Worm (Caenorhabditis elegans) whole organism, L4 larva: ENCODE results near the gene C02E7.6.

Experiments used
- F10B5.3 ChIP-seq: sonication (generic microtip); optimal IDR thresholded peaks from 2 replicates; lab custom pipeline; 2016; ENCODE audit warnings: mild to moderate bottlenecking, missing genetic modification characterization, missing compliant biosample characterization
- F26F4.8 ChIP-seq: fragments of 200-800 bp; sonication (Bioruptor generic); conservative IDR thresholded peaks from 2 replicates; pipeline ENCODE4 v1.3.6; 2022; ENCODE audit warnings: missing genetic modification characterization, missing compliant biosample characterization
- F44E2.7 ChIP-seq: fragments of 200-800 bp; sonication (Bioruptor generic); IDR thresholded peaks from 2 replicates; pipeline ENCODE4 v2.1.2; 2022; ENCODE audit warnings: missing genetic modification characterization, missing compliant biosample characterization
- F49E8.2 ChIP-seq: sonication (generic microtip); optimal IDR thresholded peaks from 2 replicates; lab custom pipeline; 2016; ENCODE audit warnings: missing compliant biosample characterization, mild to moderate bottlenecking, missing genetic modification characterization, borderline replicate concordance
- Y5F2A.4 ChIP-seq: fragments of 200-800 bp; sonication (Bioruptor generic); optimal IDR thresholded peaks from 2 replicates; lab custom pipeline; 2018; ENCODE audit warnings: mild to moderate bottlenecking, missing genetic modification characterization, missing compliant biosample characterization
- ZK337.2 ChIP-seq: fragments of 200-800 bp; sonication (Bioruptor generic); IDR thresholded peaks from 2 replicates; pipeline ENCODE4 v1.3.6; 2022; ENCODE audit warnings: missing genetic modification reagents, missing genetic modification characterization, missing compliant biosample characterization
- aha-1 ChIP-seq: fragments of 150-350 bp; peaks from one replicate; lab custom pipeline; 2014; ENCODE audit warnings: missing biosample characterization, missing genetic modification characterization
- aly-2 ChIP-seq: sonication (generic microtip); optimal IDR thresholded peaks from 2 replicates; lab custom pipeline; 2018; ENCODE audit warnings: missing biosample characterization, missing genetic modification characterization
- ama-1 ChIP-seq: fragments of 150-350 bp; optimal IDR thresholded peaks from 2 replicates; lab custom pipeline; 2014; ENCODE audit warnings: inconsistent platforms, mixed read lengths
- ceh-28 ChIP-seq: fragments of 150-350 bp; optimal IDR thresholded peaks from 2 replicates; lab custom pipeline; 2014; ENCODE audit warnings: missing biosample characterization, missing genetic modification reagents, missing genetic modification characterization
- ceh-44 ChIP-seq: fragments of 200-800 bp; sonication (Bioruptor generic); IDR thresholded peaks from 2 replicates; pipeline ENCODE4 v1.3.6; 2022; ENCODE audit warnings: missing genetic modification reagents, missing genetic modification characterization, missing compliant biosample characterization
- ceh-62 ChIP-seq: sonication (generic microtip); optimal IDR thresholded peaks from 2 replicates; lab custom pipeline; 2017; ENCODE audit warnings: missing biosample characterization, missing genetic modification characterization
- ces-1 ChIP-seq: fragments of 150-350 bp; sonication (generic microtip); optimal IDR thresholded peaks from 4 replicates; lab custom pipeline; 2014; ENCODE audit warnings: missing biosample characterization, missing genetic modification reagents, missing genetic modification characterization
- cey-2 ChIP-seq: sonication (generic microtip); optimal IDR thresholded peaks from 3 replicates; lab custom pipeline; 2017; ENCODE audit warnings: missing genetic modification characterization, mild to moderate bottlenecking, missing compliant biosample characterization, antibody characterized with exemption, borderline replicate concordance; ENCODE audit not compliant: insufficient read depth
- ctbp-1 ChIP-seq: fragments of 200-800 bp; sonication (Bioruptor generic); IDR thresholded peaks from 2 replicates; pipeline ENCODE4 v1.3.6; 2022; ENCODE audit warnings: missing genetic modification reagents, missing genetic modification characterization, missing compliant biosample characterization
- daf-12 ChIP-seq: fragments of 150-350 bp; optimal IDR thresholded peaks from 2 replicates; lab custom pipeline; 2014; ENCODE audit warnings: missing biosample characterization, missing genetic modification reagents, missing genetic modification characterization
- daf-16 ChIP-seq, 3 experiments: sonication (generic microtip); optimal IDR thresholded peaks; 2 replicates each; lab custom pipeline; 2016 to 2017; ENCODE audit warnings: missing genetic modification characterization in 3 of 3, missing genetic modification reagents in 3 of 3, mild to moderate bottlenecking in 2 of 3, missing compliant biosample characterization in 2 of 3, missing biosample characterization in 1 of 3, moderate library complexity in 1 of 3
- daf-19 ChIP-seq: fragments of 200-800 bp; sonication (Bioruptor generic); conservative IDR thresholded peaks from 2 replicates; pipeline ENCODE4 v1.3.6; 2022; ENCODE audit warnings: missing genetic modification characterization, missing compliant biosample characterization
- daf-8 ChIP-seq: fragments of 200-800 bp; sonication (Bioruptor generic); IDR thresholded peaks from 2 replicates; pipeline ENCODE4 v1.3.6; 2022; ENCODE audit warnings: missing genetic modification characterization, missing compliant biosample characterization
- dmd-9 ChIP-seq: fragments of 200-800 bp; sonication (Bioruptor generic); IDR thresholded peaks from 2 replicates; pipeline ENCODE4 v1.3.6; 2022; ENCODE audit warnings: missing genetic modification reagents, missing genetic modification characterization, missing compliant biosample characterization
- fos-1 ChIP-seq: fragments of 150-350 bp; optimal IDR thresholded peaks from 2 replicates; lab custom pipeline; 2014; ENCODE audit warnings: missing biosample characterization, missing genetic modification characterization
- gei-8 ChIP-seq: fragments of 200-800 bp; sonication (Bioruptor generic); optimal IDR thresholded peaks from 2 replicates; lab custom pipeline; 2018; ENCODE audit warnings: mild to moderate bottlenecking, missing genetic modification characterization, missing compliant biosample characterization
- hif-1 ChIP-seq, 2 experiments: sonication (generic microtip); optimal IDR thresholded peaks; 2 replicates each; lab custom pipeline; 2016 to 2017; ENCODE audit warnings: missing compliant biosample characterization in 2 of 2, missing genetic modification characterization in 2 of 2, missing genetic modification reagents in 2 of 2, missing genotype in 2 of 2, mild to moderate bottlenecking in 1 of 2
- hlh-11 ChIP-seq: fragments of 200-800 bp; sonication (Bioruptor generic); optimal IDR thresholded peaks from 2 replicates; lab custom pipeline; 2018; ENCODE audit warnings: mild to moderate bottlenecking, missing genetic modification characterization, missing compliant biosample characterization
- hlh-30 ChIP-seq: sonication (generic microtip); optimal IDR thresholded peaks from 2 replicates; lab custom pipeline; 2017; ENCODE audit warnings: antibody characterized with exemption, mild to moderate bottlenecking, missing genetic modification characterization, missing compliant biosample characterization; ENCODE audit not compliant: insufficient read depth
- hmg-1.1 ChIP-seq: fragments of 200-800 bp; sonication (Bioruptor generic); IDR thresholded peaks from 2 replicates; pipeline ENCODE4 v1.3.6; 2022; ENCODE audit warnings: missing genetic modification reagents, missing genetic modification characterization, missing compliant biosample characterization
- jun-1 ChIP-seq: fragments of 150-350 bp; optimal IDR thresholded peaks from 2 replicates; lab custom pipeline; 2014; ENCODE audit warnings: missing biosample characterization, missing genetic modification reagents, missing genetic modification characterization
- lin-13 ChIP-seq: fragments of 150-350 bp; optimal IDR thresholded peaks from 2 replicates; lab custom pipeline; 2014; ENCODE audit warnings: missing biosample characterization, missing genetic modification reagents, missing genetic modification characterization
- lin-29 ChIP-seq: fragments of 200-800 bp; sonication (Bioruptor generic); IDR thresholded peaks from 2 replicates; pipeline ENCODE4 v1.3.6; 2022; ENCODE audit warnings: missing genetic modification reagents, missing genetic modification characterization, missing compliant biosample characterization
- lin-38 ChIP-seq: fragments of 200-800 bp; sonication (Bioruptor generic); IDR thresholded peaks from 2 replicates; pipeline ENCODE4 v1.3.6; 2022; ENCODE audit warnings: missing genetic modification reagents, missing genetic modification characterization, missing compliant biosample characterization
- madf-5 ChIP-seq, 2 experiments: fragments of 200-800 bp; sonication (Bioruptor generic); IDR thresholded peaks; 2 replicates each; pipeline ENCODE4 v1.3.6; 2022; ENCODE audit warnings: missing compliant biosample characterization in 2 of 2, missing genetic modification characterization in 2 of 2
- mdl-1 ChIP-seq, 2 experiments: fragments of 150-350 bp in 1 of 2; sonication (generic microtip) in 1 of 2; optimal IDR thresholded peaks; 2 replicates each; lab custom pipeline; 2014 to 2017; ENCODE audit warnings: missing biosample characterization in 2 of 2, missing genetic modification characterization in 2 of 2
- mdt-29 ChIP-seq: fragments of 200-800 bp; sonication (Bioruptor generic); IDR thresholded peaks from 2 replicates; pipeline ENCODE4 v1.3.6; 2022; ENCODE audit warnings: missing genetic modification reagents, missing genetic modification characterization, missing compliant biosample characterization
- nhr-11 ChIP-seq: fragments of 150-350 bp; optimal IDR thresholded peaks from 2 replicates; lab custom pipeline; 2014; ENCODE audit warnings: missing biosample characterization, missing genetic modification characterization
- nhr-111 ChIP-seq: fragments of 200-800 bp; sonication (Bioruptor generic); optimal IDR thresholded peaks from 2 replicates; lab custom pipeline; 2018; ENCODE audit warnings: mild to moderate bottlenecking, missing genetic modification characterization, missing compliant biosample characterization
- nhr-41 ChIP-seq: fragments of 200-800 bp; sonication (Bioruptor generic); IDR thresholded peaks from 2 replicates; pipeline ENCODE4 v1.3.6; 2022; ENCODE audit warnings: missing genetic modification reagents, missing genetic modification characterization, missing compliant biosample characterization
- nhr-42 ChIP-seq: fragments of 200-800 bp; sonication (Bioruptor generic); IDR thresholded peaks from 2 replicates; pipeline ENCODE4 v1.3.6; 2022; ENCODE audit warnings: missing genetic modification characterization, missing compliant biosample characterization
- php-3 ChIP-seq: fragments of 200-800 bp; sonication (Bioruptor generic); IDR thresholded peaks from 2 replicates; pipeline ENCODE4 v1.3.6; 2022; ENCODE audit warnings: missing genetic modification reagents, missing genetic modification characterization, missing compliant biosample characterization
- snpc-4 ChIP-seq: fragments of 150-350 bp; optimal IDR thresholded peaks from 2 replicates; lab custom pipeline; 2014; ENCODE audit warnings: missing biosample characterization, missing genetic modification characterization
- spr-1 ChIP-seq: sonication (generic microtip); optimal IDR thresholded peaks from 2 replicates; lab custom pipeline; 2016; ENCODE audit warnings: mild to moderate bottlenecking, missing genetic modification characterization, missing compliant biosample characterization
- tag-97 ChIP-seq: fragments of 200-800 bp; sonication (Bioruptor generic); IDR thresholded peaks from 2 replicates; pipeline ENCODE4 v1.3.6; 2022; ENCODE audit warnings: missing genetic modification characterization, missing compliant biosample characterization
- tra-1 ChIP-seq: fragments of 200-800 bp; sonication (Bioruptor generic); IDR thresholded peaks from 2 replicates; pipeline ENCODE4 v1.3.6; 2022; ENCODE audit warnings: missing genetic modification reagents, missing genetic modification characterization, missing compliant biosample characterization
- unc-130 ChIP-seq: sonication (generic microtip); optimal IDR thresholded peaks from 2 replicates; lab custom pipeline; 2016; ENCODE audit warnings: missing genetic modification reagents, missing genetic modification characterization, missing compliant biosample characterization
- ztf-7 ChIP-seq: fragments of 150-350 bp; optimal IDR thresholded peaks from 2 replicates; lab custom pipeline; 2014; ENCODE audit warnings: missing biosample characterization, missing genetic modification characterization

Gene C02E7.6

ce11 chrV:4871992-4872391 lies 47.0 kb upstream of the C02E7.6 start, which contains the start of gene srd-33:
srd-33 (plus strand) TSS chrV:4872292.
- no peak for TF ChIP-seq ztf-7 (tag; lab: Kevin White, UChicago)
- no peak for TF ChIP-seq hif-1 (tag; optimal IDR thresholded peaks at IDR 0.05; lab: Kevin White, UChicago)
- TF ChIP-seq F44E2.7 (GFP tag; lab: Robert Waterston, UW): no peak
- no peak for TF ChIP-seq tra-1
- TF ChIP-seq nhr-11 (tag; lab: Kevin White, UChicago): no peak
- TF ChIP-seq daf-12 (tag; lab: Kevin White, UChicago): no peak
- no peak for TF ChIP-seq F26F4.8
- no peak for TF ChIP-seq dmd-9
- no peak for TF ChIP-seq snpc-4 (tag; lab: Kevin White, UChicago)
- TF ChIP-seq tag-97 (GFP tag; lab: Robert Waterston, UW): no peak
- TF ChIP-seq jun-1 (tag; lab: Kevin White, UChicago): no peak
- no peak for TF ChIP-seq ceh-44 (GFP tag; lab: Robert Waterston, UW)
- TF ChIP-seq unc-130 (GFP tag; lab: Kevin White, UChicago): no peak
- no peak for TF ChIP-seq mdt-29 (GFP tag; lab: Robert Waterston, UW)
- no peak for TF ChIP-seq ama-1 (lab: Kevin White, UChicago)

ce11 chrV:4877587-4877986 lies 41.4 kb upstream of the C02E7.6 start, which contains the start of gene T19H12.6:
T19H12.6 (minus strand) TSS chrV:4877687.
- TF ChIP-seq cey-2 (tag; lab: Kevin White, UChicago) (no peak), F49E8.2 (no peak), php-3 (GFP tag; lab: Robert Waterston, UW) (no peak), ceh-28 (no peak), madf-5 (GFP tag; IDR thresholded peaks at IDR 0.05; lab: Robert Waterston, UW) (no peak), mdl-1 (tag; optimal IDR thresholded peaks at IDR 0.05; lab: Kevin White, UChicago) (no peak), F10B5.3 (no peak), nhr-42 (no peak), aly-2 (tag; lab: Kevin White, UChicago) (no peak), spr-1 (tag; lab: Kevin White, UChicago) (no peak), tag-97 (GFP tag; lab: Robert Waterston, UW) (no peak)
- TF ChIP-seq, all 104 proteins: peak for 0

- TF ChIP-seq spr-1 (tag; lab: Kevin White, UChicago) (no peak), gei-8 (GFP tag; lab: Kevin White, UChicago) (no peak), nhr-111 (GFP tag; lab: Kevin White, UChicago) (no peak), daf-8 (no peak), ama-1 (lab: Kevin White, UChicago) (no peak), ctbp-1 (no peak)
Measured at ce11 chrV:4879251-4879650, 39.8 kb upstream of the C02E7.6 start, which contains the start of gene T19H12.15. T19H12.15 (minus strand) TSS chrV:4879351.

- TF ChIP-seq fos-1 (tag; lab: Kevin White, UChicago): no peak
- no peak for TF ChIP-seq hlh-30
- no peak for TF ChIP-seq Y5F2A.4
- no peak for TF ChIP-seq daf-12 (tag; lab: Kevin White, UChicago)
- no peak for TF ChIP-seq aha-1
- TF ChIP-seq nhr-11 (tag; lab: Kevin White, UChicago): no peak
- TF ChIP-seq ceh-62 (tag; lab: Kevin White, UChicago): no peak
Measured at ce11 chrV:4881377-4881776, 37.6 kb upstream of the C02E7.6 start, which contains the start of gene str-32. str-32 (minus strand) TSS chrV:4881477.

ce11 chrV:4884490-4884889 lies 34.5 kb upstream of the C02E7.6 start, which contains the start of gene T19H12.12:
T19H12.12 (plus strand) TSS chrV:4884790.
- no peak for TF ChIP-seq ces-1 (GFP tag; lab: Kevin White, UChicago)
- no peak for TF ChIP-seq cey-2 (tag; lab: Kevin White, UChicago)
- no peak for TF ChIP-seq jun-1 (tag; lab: Kevin White, UChicago)
- TF ChIP-seq lin-13 (GFP tag; lab: Kevin White, UChicago): no peak
- no peak for TF ChIP-seq tra-1
- no peak for TF ChIP-seq lin-29 (GFP tag; lab: Robert Waterston, UW)
- TF ChIP-seq nhr-11 (tag; lab: Kevin White, UChicago): no peak
- TF ChIP-seq hlh-11 (tag; lab: Kevin White, UChicago): no peak
- TF ChIP-seq daf-19 (GFP tag; lab: Robert Waterston, UW): no peak
- no peak for TF ChIP-seq php-3 (GFP tag; lab: Robert Waterston, UW)
- no peak for TF ChIP-seq lin-38 (GFP tag; lab: Robert Waterston, UW)
- no peak for TF ChIP-seq hmg-1.1 (GFP tag; lab: Robert Waterston, UW)
- no peak for TF ChIP-seq daf-16 (GFP tag; optimal IDR thresholded peaks at IDR 0.05; lab: Kevin White, UChicago)
- TF ChIP-seq daf-16 (tag; optimal IDR thresholded peaks at IDR 0.05; lab: Kevin White, UChicago): no peak
- TF ChIP-seq nhr-41 (GFP tag; lab: Robert Waterston, UW): no peak
- TF ChIP-seq ZK337.2: no peak
